Worm (Caenorhabditis elegans) whole organism, L4/young adult: ENCODE results near the gene fbxb-40.

ENCODE experiments used
- W03F9.2 ChIP-seq: fragments of 150-350 bp; optimal IDR thresholded peaks from 2 replicates; lab custom pipeline; 2014; ENCODE audit warnings: missing biosample characterization, missing genetic modification characterization
- dao-5 ChIP-seq: sonication (generic microtip); optimal IDR thresholded peaks from 2 replicates; lab custom pipeline; 2016; ENCODE audit warnings: missing genotype, missing genetic modification characterization, moderate library complexity, missing compliant biosample characterization
- him-1 ChIP-seq: sonication (generic microtip); optimal IDR thresholded peaks from 2 replicates; lab custom pipeline; 2016; ENCODE audit warnings: missing genotype, missing genetic modification reagents, missing genetic modification characterization, missing compliant biosample characterization

DNA sequence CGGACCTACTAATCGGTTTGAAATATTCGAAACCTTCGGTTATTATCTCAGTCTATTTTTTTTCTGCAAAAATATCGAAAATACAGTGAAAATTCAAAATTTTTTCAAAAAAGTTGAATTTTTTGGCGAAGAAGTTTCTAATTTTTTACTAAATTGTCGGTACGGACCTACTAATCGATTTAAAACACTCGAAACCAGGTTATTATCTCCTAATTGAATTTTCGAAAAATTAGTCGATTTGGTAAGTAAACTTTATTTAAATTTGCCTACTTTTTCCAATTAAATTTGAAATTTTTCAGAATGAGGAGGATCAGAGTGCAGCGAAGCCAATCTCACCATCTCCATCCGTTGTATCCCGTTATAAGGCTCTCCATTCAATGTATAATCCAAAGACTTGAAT, 21.1 kb upstream of the fbxb-40 start, which contains the start of gene K02E7.12:
- no peak for TF ChIP-seq W03F9.2
- TF ChIP-seq him-1 (tag; lab: Kevin White, UChicago) = no peak
- no peak for TF ChIP-seq dao-5
